Worm (Caenorhabditis elegans): ENCODE measurements around the gene B0554.4.

The B0554.4 gene

DNA sequence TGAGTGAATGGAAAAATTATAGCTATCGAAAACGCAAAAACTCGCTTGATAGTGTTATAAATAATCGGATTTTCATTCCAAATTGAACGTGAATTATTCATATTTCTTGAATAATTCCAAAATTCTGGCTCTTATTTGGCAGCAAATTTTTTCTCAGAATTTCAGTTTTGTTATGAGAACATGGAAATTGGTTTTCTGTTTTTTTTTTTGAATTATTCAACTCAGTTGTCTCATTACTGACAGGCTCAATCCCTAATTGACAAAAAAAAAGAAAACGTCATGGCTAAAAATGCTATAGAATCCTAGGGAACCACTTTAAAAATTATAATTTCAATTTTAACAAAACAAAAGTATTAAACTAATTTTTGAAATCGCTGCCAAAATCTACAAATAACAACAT is 20.2 kb downstream of the B0554.4 start, which contains the start of gene srh-35:
Gene srh-35 (minus strand): TSS at position 101 of the 400 bp plus-strand sequence.
- TF ChIP-seq nhr-129 (tag; optimal IDR thresholded peaks at IDR 0.05) (no peak), zag-1 (tag; optimal IDR thresholded peaks at IDR 0.05) (no peak), C34F6.9 (tag; optimal IDR thresholded peaks at IDR 0.05) (no peak), mdl-1 (tag; optimal IDR thresholded peaks at IDR 0.05) (no peak), snpc-4 (tag; optimal IDR thresholded peaks at IDR 0.05) (no peak), mbf-1 (tag; optimal IDR thresholded peaks at IDR 0.05) (no peak), F13H6.1 (tag; optimal IDR thresholded peaks at IDR 0.05) (no peak), ztf-4 (tag; optimal IDR thresholded peaks at IDR 0.05) (no peak), sma-3 (GFP tag; optimal IDR thresholded peaks at IDR 0.05) (no peak), mab-5 (tag; optimal IDR thresholded peaks at IDR 0.05) (no peak), dmd-4 (tag; optimal IDR thresholded peaks at IDR 0.05) (no peak), ztf-1 (GFP tag; conservative IDR thresholded peaks at IDR 0.05) (no peak)

DNA sequence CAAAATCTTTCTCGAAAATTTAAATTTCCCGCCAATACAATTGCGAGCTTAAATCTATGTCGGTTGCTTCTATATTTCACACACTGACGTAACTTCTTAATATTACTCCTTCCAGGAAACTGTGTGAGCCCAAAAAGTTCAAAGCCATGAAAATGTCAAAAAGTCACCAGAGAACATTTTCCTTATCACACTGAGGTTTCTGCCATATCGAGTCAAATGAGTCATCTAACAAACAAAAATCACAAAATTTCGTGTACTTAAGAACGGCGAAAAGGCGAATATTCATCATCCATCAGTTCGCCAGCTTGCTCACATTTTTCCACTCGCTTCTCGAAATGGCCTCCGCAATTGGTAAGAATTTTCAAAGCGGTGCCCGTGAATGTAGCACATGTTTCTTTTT is 20.7 kb downstream of the B0554.4 start, which contains the start of gene M02H5.8:
Gene M02H5.8 (plus strand): TSS at position 297 of the 400 bp plus-strand sequence.
- TF ChIP-seq fos-1 (tag; optimal IDR thresholded peaks at IDR 0.05) (peak; percentile 95), mbf-1 (tag; optimal IDR thresholded peaks at IDR 0.05) (no peak)

DNA sequence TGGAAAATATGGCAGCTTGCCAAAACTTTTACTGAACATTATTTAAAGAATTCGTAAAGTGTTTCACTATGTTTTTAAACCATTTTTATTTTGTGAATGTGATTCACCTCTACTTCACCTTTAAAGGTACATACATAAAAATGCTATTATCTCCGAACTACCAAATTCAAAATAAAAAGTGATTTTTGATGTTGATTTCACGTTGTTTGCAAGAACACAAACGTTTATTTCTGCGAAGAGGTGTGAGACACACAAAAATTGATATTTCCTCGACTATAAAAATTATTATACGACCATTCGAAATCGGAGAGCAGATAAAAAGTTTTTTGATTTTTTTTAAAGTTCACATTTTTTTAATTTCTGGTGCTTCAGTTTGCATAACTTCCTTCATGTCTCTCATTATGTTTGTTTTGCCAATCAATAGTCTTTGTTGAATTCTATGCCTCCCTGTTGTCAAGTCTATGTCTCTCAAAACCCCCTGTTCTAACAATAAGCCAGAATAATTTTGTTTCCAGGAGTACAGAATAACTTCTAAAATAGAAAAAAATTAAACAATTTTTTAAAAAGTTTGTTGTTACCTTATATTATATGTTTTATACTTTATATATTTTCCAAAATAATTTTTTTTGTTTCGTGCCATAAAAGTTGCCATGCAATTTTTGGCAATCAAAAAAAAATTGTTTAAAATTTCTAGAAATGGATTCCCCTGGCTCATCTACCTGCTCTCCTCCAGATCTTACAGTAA is 22.0 kb downstream of the B0554.4 start, which contains the start of gene nhr-123:
Gene nhr-123 (plus strand): TSS at position 695 of the 745 bp plus-strand sequence.
- no peak for TF ChIP-seq aly-2 (tag; optimal IDR thresholded peaks at IDR 0.05)
- TF ChIP-seq snpc-4 (tag; optimal IDR thresholded peaks at IDR 0.05): no peak
- TF ChIP-seq fos-1 (tag; optimal IDR thresholded peaks at IDR 0.05): peak; percentile 41

DNA sequence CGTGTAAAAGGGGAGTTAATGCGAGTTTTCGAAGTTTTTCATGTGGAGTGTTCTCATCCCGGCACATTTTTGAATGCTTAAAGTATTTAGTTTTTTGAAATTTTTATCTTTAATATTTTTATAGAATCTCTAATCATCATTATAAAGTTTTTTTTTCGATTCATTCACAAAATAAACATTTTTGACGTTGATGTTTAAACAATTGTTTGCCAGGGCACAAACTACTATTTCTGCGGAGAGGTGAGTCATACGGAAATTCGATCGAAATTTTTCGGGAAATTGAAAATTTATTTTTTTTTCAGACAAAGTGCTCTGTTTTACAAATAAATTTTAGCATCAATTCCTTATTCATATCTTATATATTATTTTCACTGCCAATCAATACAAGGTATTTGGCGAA is 24.6 kb downstream of the B0554.4 start, which contains the start of gene nhr-98:
Gene nhr-98 (plus strand): TSS at position 301 of the 400 bp plus-strand sequence.
- no peak for TF ChIP-seq peb-1 (tag; optimal IDR thresholded peaks at IDR 0.05)
- no peak for TF ChIP-seq F13H6.1 (tag; optimal IDR thresholded peaks at IDR 0.05)
- TF ChIP-seq crh-2 (tag; optimal IDR thresholded peaks at IDR 0.05): no peak
- no peak for TF ChIP-seq blmp-1 (tag; optimal IDR thresholded peaks at IDR 0.05; ENCODE audit: insufficient read depth)

DNA sequence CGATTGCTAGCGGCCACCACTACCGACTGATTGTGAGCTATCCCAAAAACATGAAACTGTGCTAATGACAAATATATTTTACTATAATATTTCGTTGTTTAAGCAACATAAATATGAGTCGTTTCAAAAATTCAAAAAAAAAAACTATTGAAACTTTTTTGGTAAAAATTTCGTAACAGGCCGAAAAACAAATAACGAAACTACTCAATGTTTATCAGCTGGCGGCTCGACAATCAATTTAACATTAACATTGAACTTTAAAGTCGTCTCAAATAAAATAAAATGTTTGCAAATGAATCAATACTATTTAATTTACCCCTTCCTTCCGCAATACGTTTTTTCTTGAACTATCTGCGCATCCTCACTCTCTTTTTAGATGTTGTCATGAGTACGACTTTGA is 28.9 kb downstream of the B0554.4 start:
- TF ChIP-seq sma-9 (GFP tag; optimal IDR thresholded peaks at IDR 0.05) (no peak), sma-9 (tag; optimal IDR thresholded peaks at IDR 0.05) (no peak), lsy-2 (tag; optimal IDR thresholded peaks at IDR 0.05) (no peak), F13H6.1 (tag; optimal IDR thresholded peaks at IDR 0.05) (no peak), sma-3 (GFP tag; optimal IDR thresholded peaks at IDR 0.05) (no peak), ceh-82 (tag; optimal IDR thresholded peaks at IDR 0.05) (no peak), peb-1 (tag; optimal IDR thresholded peaks at IDR 0.05) (no peak), lin-11 (tag; optimal IDR thresholded peaks at IDR 0.05) (no peak), ztf-11 (tag; optimal IDR thresholded peaks at IDR 0.05) (no peak), crh-2 (tag; optimal IDR thresholded peaks at IDR 0.05) (no peak), aly-2 (tag; optimal IDR thresholded peaks at IDR 0.05) (no peak), mdl-1 (tag; optimal IDR thresholded peaks at IDR 0.05) (no peak), ztf-1 (GFP tag; conservative IDR thresholded peaks at IDR 0.05) (no peak), ztf-4 (tag; optimal IDR thresholded peaks at IDR 0.05) (no peak), snpc-4 (tag; optimal IDR thresholded peaks at IDR 0.05) (no peak)

DNA sequence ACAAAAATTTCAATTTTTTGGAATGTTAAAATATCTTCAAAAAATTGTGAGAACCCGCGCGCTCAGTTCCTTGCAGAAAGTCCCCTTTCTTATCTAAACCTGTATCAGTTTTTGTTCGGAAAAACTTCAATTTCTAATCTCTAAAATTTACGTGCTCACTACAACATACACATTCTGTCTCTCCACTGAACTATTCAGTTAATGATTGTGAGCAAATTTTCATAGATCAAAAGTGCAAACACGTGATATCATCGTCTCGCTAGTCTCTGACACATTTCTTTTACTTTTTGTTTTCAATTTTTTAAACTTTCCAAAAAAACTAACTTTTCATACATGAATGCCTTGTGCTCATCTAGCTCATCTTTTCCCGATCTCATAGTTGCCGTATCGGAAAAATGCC is 30.5 kb downstream of the B0554.4 start, which contains the start of gene nhr-203:
Gene nhr-203 (plus strand): TSS at position 332 of the 400 bp plus-strand sequence.
- TF ChIP-seq lin-11 (tag; optimal IDR thresholded peaks at IDR 0.05) (no peak), fos-1 (tag; optimal IDR thresholded peaks at IDR 0.05) (peak; percentile 75), sma-9 (GFP tag; optimal IDR thresholded peaks at IDR 0.05) (peak; percentile 80), sma-9 (tag; optimal IDR thresholded peaks at IDR 0.05) (no peak), nhr-77 (tag; optimal IDR thresholded peaks at IDR 0.05) (no peak), nhr-6 (tag; optimal IDR thresholded peaks at IDR 0.05) (no peak), lin-39 (tag; optimal IDR thresholded peaks at IDR 0.05) (no peak), unc-55 (GFP tag; optimal IDR thresholded peaks at IDR 0.05) (no peak), crh-2 (tag; optimal IDR thresholded peaks at IDR 0.05) (peak; percentile 45), egl-27 (tag; optimal IDR thresholded peaks at IDR 0.05) (no peak), F13H6.1 (tag; optimal IDR thresholded peaks at IDR 0.05) (peak; percentile 1), gmeb-1 (tag; optimal IDR thresholded peaks at IDR 0.05) (peak; percentile 37), skn-1 (tag; optimal IDR thresholded peaks at IDR 0.05) (peak; percentile 52), nhr-11 (tag; optimal IDR thresholded peaks at IDR 0.05) (no peak), nhr-21 (tag; optimal IDR thresholded peaks at IDR 0.05) (no peak), nhr-23 (tag; optimal IDR thresholded peaks at IDR 0.05) (no peak), ZK546.5 (tag; optimal IDR thresholded peaks at IDR 0.05) (no peak)

Measured in whole organism, L2 larva.